Worm (Caenorhabditis elegans): ENCODE data around the gene B0563.5.

- TF ChIP-seq ref-1 (GFP tag; conservative IDR thresholded peaks at IDR 0.05): no peak
- TF ChIP-seq ztf-23 (GFP tag; IDR thresholded peaks at IDR 0.05): no peak
Observed at ce11 chrX:9170058-9170457, 24.1 kb downstream of the B0563.5 start.
